Fruit fly (Drosophila melanogaster): ENCODE data around the gene Rop.

Rop gene

dm6 chr3L:4099194-4099593 lies 39.6 kb downstream of the Rop start:
- TF ChIP-seq mirr (GFP tag; optimal IDR thresholded peaks at IDR 0.05) (peak; percentile 96), kni (GFP tag; optimal IDR thresholded peaks at IDR 0.05) (peak; percentile 71), nmo (GFP tag; optimal IDR thresholded peaks at IDR 0.05) (no peak), NfI (GFP tag; optimal IDR thresholded peaks at IDR 0.05) (no peak), GATAe (GFP tag; conservative IDR thresholded peaks at IDR 0.05) (peak; percentile 29; the same call in 1 of the 2 replicates), exex (tag; optimal IDR thresholded peaks at IDR 0.05) (peak; percentile 95), lab (GFP tag; optimal IDR thresholded peaks at IDR 0.05) (peak; percentile 5), ranshi (GFP tag; IDR thresholded peaks at IDR 0.05) (no peak), Pdp1 (GFP tag; optimal IDR thresholded peaks at IDR 0.05) (peak in 1 of 2 experiments; percentile 37), sd (tag; optimal IDR thresholded peaks at IDR 0.05) (peak; percentile 1), caup (GFP tag; optimal IDR thresholded peaks at IDR 0.05; ENCODE audit: severe bottlenecking) (peak; percentile 14), MBD-R2 (GFP tag; IDR thresholded peaks at IDR 0.05) (no peak), grn (GFP tag; optimal IDR thresholded peaks at IDR 0.05) (peak; percentile 32), Eip74EF (GFP tag; optimal IDR thresholded peaks at IDR 0.05) (peak in 1 of 2 experiments; percentile 72), gt (GFP tag; IDR thresholded peaks at IDR 0.05) (no peak), gro (GFP tag; optimal IDR thresholded peaks at IDR 0.05) (peak; percentile 5), CG6272 (GFP tag; IDR thresholded peaks at IDR 0.05) (no peak), CG8290 (GFP tag; optimal IDR thresholded peaks at IDR 0.05) (no peak), CG8290 (tag; optimal IDR thresholded peaks at IDR 0.05) (peak in 1 of 2 experiments; percentile 28), CG5180 (GFP tag; optimal IDR thresholded peaks at IDR 0.05) (peak; percentile 20), Med (GFP tag) (peak; percentile 21), CG33213 (GFP tag; optimal IDR thresholded peaks at IDR 0.05) (no peak), sug (tag; optimal IDR thresholded peaks at IDR 0.05) (peak; percentile 73), CG15601 (tag; optimal IDR thresholded peaks at IDR 0.05) (peak; percentile 3), CG34376 (GFP tag; optimal IDR thresholded peaks at IDR 0.05) (peak; percentile 15), cwo (GFP tag; optimal IDR thresholded peaks at IDR 0.05) (peak; percentile 52)

- TF ChIP-seq CG11398 (GFP tag; optimal IDR thresholded peaks at IDR 0.05) (no peak), sima (GFP tag; optimal IDR thresholded peaks at IDR 0.05) (no peak), ci (GFP tag; IDR thresholded peaks at IDR 0.05) (peak; percentile 39; the same call in 1 of the 3 replicates), CG3407 (GFP tag; optimal IDR thresholded peaks at IDR 0.05) (no peak), CG4617 (GFP tag; optimal IDR thresholded peaks at IDR 0.05; ENCODE audit: borderline replicate concordance) (no peak), run (tag; optimal IDR thresholded peaks at IDR 0.05) (no peak), fd3F (GFP tag; optimal IDR thresholded peaks at IDR 0.05) (no peak), dan (GFP tag; IDR thresholded peaks at IDR 0.05) (no peak), Dll (GFP tag; IDR thresholded peaks at IDR 0.05; ENCODE audit: partially characterized antibody) (no peak), HLH54F (GFP tag; optimal IDR thresholded peaks at IDR 0.05) (no peak), NfI (GFP tag; optimal IDR thresholded peaks at IDR 0.05) (no peak), sd (tag; optimal IDR thresholded peaks at IDR 0.05) (peak; percentile 28), Scr (GFP tag; IDR thresholded peaks at IDR 0.05; ENCODE audit: partially characterized antibody) (no peak), CG10959 (GFP tag; IDR thresholded peaks at IDR 0.05) (no peak), crol (GFP tag; IDR thresholded peaks at IDR 0.05) (peak; percentile 95), CG13123 (GFP tag; optimal IDR thresholded peaks at IDR 0.05) (no peak), CG8281 (tag; optimal IDR thresholded peaks at IDR 0.05) (no peak), CG8290 (GFP tag; optimal IDR thresholded peaks at IDR 0.05) (no peak), CG8290 (tag; optimal IDR thresholded peaks at IDR 0.05) (peak in 1 of 2 experiments; percentile 11), CG5953 (GFP tag; IDR thresholded peaks at IDR 0.05) (no peak), psq (GFP tag; optimal IDR thresholded peaks at IDR 0.05) (no peak), zen (tag; optimal IDR thresholded peaks at IDR 0.05) (no peak), Blimp-1 (GFP tag; optimal IDR thresholded peaks at IDR 0.05) (no peak), CG13287 (GFP tag; IDR thresholded peaks at IDR 0.05; ENCODE audit: partially characterized antibody) (no peak), Hmr (GFP tag; optimal IDR thresholded peaks at IDR 0.05) (no peak), Jarid2 (GFP tag; optimal IDR thresholded peaks at IDR 0.05) (no peak), Bdp1 (GFP tag; optimal IDR thresholded peaks at IDR 0.05) (no peak), dati (GFP tag; IDR thresholded peaks at IDR 0.05) (no peak)
These were observed 42.2 kb downstream of the Rop start for dm6 chr3L:4096546-4096945.
